Fruit fly (Drosophila melanogaster): ENCODE results near the gene CG32365.

CG32365 gene

dm6 chr3L:7869715-7870387 is 1.0 kb downstream of the CG32365 start (continued):
- TF ChIP-seq vvl (GFP tag; IDR thresholded peaks at IDR 0.05) (peak; percentile 69), emc (GFP tag; optimal IDR thresholded peaks at IDR 0.05) (no peak), jigr1 (GFP tag; IDR thresholded peaks at IDR 0.05) (peak; percentile 16; the same call in 1 of the 3 replicates), CG18262 (tag; optimal IDR thresholded peaks at IDR 0.05) (peak; percentile 61), CG5245 (GFP tag; optimal IDR thresholded peaks at IDR 0.05) (no peak), CG10267 (tag; optimal IDR thresholded peaks at IDR 0.05) (peak; percentile 18), Awh (GFP tag; IDR thresholded peaks at IDR 0.05) (peak; percentile 52; the same call in 1 of the 2 replicates), CG4360 (GFP tag; IDR thresholded peaks at IDR 0.05) (peak; percentile 79), gsb-n (tag; optimal IDR thresholded peaks at IDR 0.05) (peak; percentile 31), CG4328 (GFP tag; optimal IDR thresholded peaks at IDR 0.05) (no peak), CG6683 (GFP tag; optimal IDR thresholded peaks at IDR 0.05) (no peak), ac (GFP tag; optimal IDR thresholded peaks at IDR 0.05) (no peak), tna (GFP tag; IDR thresholded peaks at IDR 0.05; ENCODE audit: partially characterized antibody) (no peak), dmrt11E (tag; optimal IDR thresholded peaks at IDR 0.05) (no peak), schlank (tag; optimal IDR thresholded peaks at IDR 0.05) (no peak), CG1529 (GFP tag; optimal IDR thresholded peaks at IDR 0.05) (peak; percentile 39), CG16815 (GFP tag; optimal IDR thresholded peaks at IDR 0.05) (no peak), knrl (GFP tag; IDR thresholded peaks at IDR 0.05; ENCODE audit: partially characterized antibody) (no peak), Ssrp (tag; optimal IDR thresholded peaks at IDR 0.05) (peak; percentile 29), CG3281 (GFP tag; optimal IDR thresholded peaks at IDR 0.05) (no peak)

dm6 chr3L:7870388-7870740 is 1.5 kb downstream of the CG32365 start:
- TF ChIP-seq Optix (GFP tag; IDR thresholded peaks at IDR 0.05) (0 out of 3 replicates have a peak, but pooled peaks have one; percentile 29), crol (GFP tag; IDR thresholded peaks at IDR 0.05) (peak; percentile 71), Ets65A (GFP tag) (peak; percentile 87), CG4360 (GFP tag; IDR thresholded peaks at IDR 0.05) (0 out of 2 replicates have a peak, but pooled peaks have one; percentile 48), CG10147 (GFP tag; optimal IDR thresholded peaks at IDR 0.05) (no peak), CG10209 (GFP tag; optimal IDR thresholded peaks at IDR 0.05) (no peak), pho (GFP tag; optimal IDR thresholded peaks at IDR 0.05) (no peak), CG42726 (GFP tag; IDR thresholded peaks at IDR 0.05; ENCODE audit: partially characterized antibody) (peak; percentile 17; the same call in 1 of the 2 replicates)

DNA sequence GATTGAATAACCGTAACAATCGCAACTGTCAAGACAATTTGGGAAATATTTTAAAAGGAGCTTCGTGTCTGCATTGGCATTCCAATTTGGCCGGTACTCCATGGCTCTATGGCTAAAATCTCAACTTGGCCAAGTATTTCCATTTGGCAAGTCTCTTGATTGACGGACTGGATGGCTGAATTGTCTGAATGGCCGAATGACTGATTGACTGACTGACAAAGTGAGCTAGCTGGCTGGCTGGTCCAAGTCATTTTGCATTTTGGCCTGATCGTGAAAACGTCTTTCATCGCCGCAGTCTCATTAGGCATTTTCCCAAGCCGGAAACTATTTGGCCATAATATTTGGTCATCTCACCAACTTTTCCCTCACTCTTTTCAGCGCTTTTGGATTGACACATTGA is 5.7 kb downstream of the CG32365 start:
- TF ChIP-seq ken (GFP tag; IDR thresholded peaks at IDR 0.05) (no peak), sens (GFP tag) (peak; percentile 15), CG6175 (GFP tag; IDR thresholded peaks at IDR 0.05) (no peak), CG8281 (tag; optimal IDR thresholded peaks at IDR 0.05) (peak; percentile 95)

dm6 chr3L:7875606-7876366 is 6.9 kb downstream of the CG32365 start:
- peak; percentile 47 for TF ChIP-seq tgo (GFP tag; IDR thresholded peaks at IDR 0.05)
- TF ChIP-seq Nf-YB (GFP tag; optimal IDR thresholded peaks at IDR 0.05), result peak; percentile 25
- TF ChIP-seq kay (GFP tag; optimal IDR thresholded peaks at IDR 0.05), result no peak
- no peak for TF ChIP-seq CG12155 (GFP tag; optimal IDR thresholded peaks at IDR 0.05)
- peak; percentile 62 for TF ChIP-seq Six4 (GFP tag; optimal IDR thresholded peaks at IDR 0.05)
- TF ChIP-seq CG4328 (GFP tag; optimal IDR thresholded peaks at IDR 0.05), result no peak
- no peak for TF ChIP-seq ham (GFP tag; IDR thresholded peaks at IDR 0.05)
- TF ChIP-seq PHDP (tag; optimal IDR thresholded peaks at IDR 0.05), result peak; percentile 39
- TF ChIP-seq bsh (GFP tag; optimal IDR thresholded peaks at IDR 0.05), result peak; percentile 13 to 59
- TF ChIP-seq CG11695 (GFP tag; IDR thresholded peaks at IDR 0.05), result peak; percentile 37; the same call in 1 of the 3 replicates
- TF ChIP-seq CG31365 (tag; optimal IDR thresholded peaks at IDR 0.05), result no peak
- peak; percentile 23 for TF ChIP-seq CG1233 (GFP tag; optimal IDR thresholded peaks at IDR 0.05)
- TF ChIP-seq Xbp1 (GFP tag; optimal IDR thresholded peaks at IDR 0.05), result peak; percentile 55
- peak; percentile 66 for TF ChIP-seq tio (GFP tag; optimal IDR thresholded peaks at IDR 0.05)
- TF ChIP-seq grau (tag; optimal IDR thresholded peaks at IDR 0.05), result peak; percentile 88

All from whole organism, embryonic.